Fruit fly (Drosophila melanogaster) whole organism, prepupa: Measurements from ENCODE around the gene Nprl2.

ENCODE experiments used
- CG11294 ChIP-seq: fragments of 200-800 bp; sonication (Bioruptor generic); IDR thresholded peaks from 2 replicates; pipeline ENCODE4 v1.3.6; 2022; ENCODE audit warnings: missing biosample characterization, missing genetic modification characterization
- CG11902 ChIP-seq: fragments of 200-800 bp; sonication (Bioruptor generic); optimal IDR thresholded peaks from 3 replicates; lab custom pipeline; 2016; ENCODE audit warnings: missing biosample characterization, missing genetic modification characterization
- CG15336 ChIP-seq: fragments of 200-800 bp; sonication (Bioruptor generic); IDR thresholded peaks from 2 replicates; pipeline ENCODE4 v1.3.6; 2022; ENCODE audit warnings: missing biosample characterization, missing genetic modification characterization
- CG3032 ChIP-seq: fragments of 200-800 bp; optimal IDR thresholded peaks from 2 replicates; lab custom pipeline; 2019; ENCODE audit warnings: missing biosample characterization, mild to moderate bottlenecking, missing genetic modification characterization, moderate library complexity
- CG32006 ChIP-seq: fragments of 200-800 bp; sonication (Bioruptor generic); optimal IDR thresholded peaks from 3 replicates; lab custom pipeline; 2017; ENCODE audit warnings: missing biosample characterization, mild to moderate bottlenecking, missing genetic modification characterization
- CG34406 ChIP-seq: fragments of 200-800 bp; sonication (Bioruptor generic); optimal IDR thresholded peaks from 3 replicates; lab custom pipeline; 2016; ENCODE audit warnings: missing biosample characterization, missing genetic modification characterization
- CG3919 ChIP-seq: fragments of 200-800 bp; sonication (Bioruptor generic); optimal IDR thresholded peaks from 3 replicates; lab custom pipeline; 2016; ENCODE audit warnings: missing biosample characterization, missing genetic modification characterization
- CG4318 ChIP-seq: fragments of 200-800 bp; sonication (Bioruptor generic); optimal IDR thresholded peaks from 3 replicates; lab custom pipeline; 2017; ENCODE audit warnings: missing biosample characterization, mild to moderate bottlenecking, missing genetic modification characterization
- CG6163 ChIP-seq: fragments of 200-800 bp; sonication (Bioruptor generic); IDR thresholded peaks from 3 replicates; pipeline ENCODE4 v1.3.6; 2022; ENCODE audit warnings: missing biosample characterization, missing genetic modification characterization
- CG6276 ChIP-seq: fragments of 200-800 bp; sonication (Bioruptor generic); optimal IDR thresholded peaks from 2 replicates; lab custom pipeline; 2017; ENCODE audit warnings: missing biosample characterization, mild to moderate bottlenecking, missing genetic modification characterization
- CG6808 ChIP-seq: fragments of 200-800 bp; sonication (Bioruptor generic); optimal IDR thresholded peaks from 3 replicates; lab custom pipeline; 2017; ENCODE audit warnings: missing biosample characterization, missing genetic modification characterization, mild to moderate bottlenecking, moderate library complexity, missing genetic modification reagents
- CG6854 ChIP-seq: fragments of 200-800 bp; sonication (Bioruptor generic); optimal IDR thresholded peaks from 2 replicates; lab custom pipeline; 2017; ENCODE audit warnings: missing biosample characterization, mild to moderate bottlenecking, missing genetic modification characterization
- CG7368 ChIP-seq: fragments of 200-800 bp; sonication (Bioruptor generic); optimal IDR thresholded peaks from 3 replicates; lab custom pipeline; 2016; ENCODE audit warnings: missing biosample characterization, missing genetic modification characterization
- CG8119 ChIP-seq: fragments of 200-800 bp; sonication (Bioruptor generic); IDR thresholded peaks from 3 replicates; pipeline ENCODE4 v1.3.6; 2022; ENCODE audit warnings: missing biosample characterization, missing genetic modification characterization
- CG8319 ChIP-seq: fragments of 200-800 bp; sonication (Bioruptor generic); optimal IDR thresholded peaks from 3 replicates; lab custom pipeline; 2016; ENCODE audit warnings: missing biosample characterization, missing genetic modification characterization
- CG9139 ChIP-seq: fragments of 200-800 bp; sonication (Bioruptor generic); optimal IDR thresholded peaks from 3 replicates; lab custom pipeline; 2017; ENCODE audit warnings: missing biosample characterization, mild to moderate bottlenecking, missing genetic modification characterization
- Eip78C ChIP-seq: fragments of 200-800 bp; sonication (Bioruptor generic); peaks from one replicate; lab custom pipeline; 2016; ENCODE audit warnings: missing biosample characterization, missing genetic modification characterization
- Eip93F ChIP-seq: fragments of 200-800 bp; sonication (Bioruptor generic); optimal IDR thresholded peaks from 2 replicates; lab custom pipeline; 2016; ENCODE audit warnings: missing biosample characterization, mild to moderate bottlenecking, missing genetic modification characterization
- Hr39 ChIP-seq: fragments of 200-800 bp; sonication (Bioruptor generic); optimal IDR thresholded peaks from 2 replicates; lab custom pipeline; 2016; ENCODE audit warnings: missing biosample characterization, missing genetic modification characterization
- Hr4 ChIP-seq: fragments of 200-800 bp; sonication (Bioruptor generic); optimal IDR thresholded peaks from 3 replicates; lab custom pipeline; 2016; ENCODE audit warnings: missing biosample characterization, missing genetic modification characterization
- Lpt ChIP-seq: fragments of 200-800 bp; sonication (Bioruptor generic); optimal IDR thresholded peaks from 3 replicates; lab custom pipeline; 2016; ENCODE audit warnings: missing biosample characterization, missing genetic modification characterization
- OdsH ChIP-seq: fragments of 200-800 bp; sonication (Bioruptor generic); optimal IDR thresholded peaks from 3 replicates; lab custom pipeline; 2016; ENCODE audit warnings: missing biosample characterization, missing genetic modification characterization
- Smox ChIP-seq: fragments of 200-800 bp; sonication (Bioruptor generic); optimal IDR thresholded peaks from 3 replicates; lab custom pipeline; 2016; ENCODE audit warnings: missing biosample characterization, missing genetic modification characterization
- Sox14 ChIP-seq: fragments of 200-800 bp; sonication (Bioruptor generic); optimal IDR thresholded peaks from 3 replicates; lab custom pipeline; 2016; ENCODE audit warnings: missing biosample characterization, missing genetic modification characterization
- Sox15 ChIP-seq: fragments of 200-800 bp; sonication (Bioruptor generic); optimal IDR thresholded peaks from 3 replicates; lab custom pipeline; 2016; ENCODE audit warnings: missing biosample characterization, missing genetic modification characterization
- acj6 ChIP-seq: fragments of 200-800 bp; sonication (Bioruptor generic); optimal IDR thresholded peaks from 3 replicates; lab custom pipeline; 2016; ENCODE audit warnings: missing biosample characterization, missing genetic modification characterization
- dsx ChIP-seq: fragments of 200-800 bp; optimal IDR thresholded peaks from 3 replicates; lab custom pipeline; 2019; ENCODE audit warnings: missing biosample characterization, mild to moderate bottlenecking, missing genetic modification characterization, moderate library complexity; ENCODE audit not compliant: poor library complexity, severe bottlenecking
- eg ChIP-seq: fragments of 200-800 bp; sonication (Bioruptor generic); IDR thresholded peaks from 3 replicates; pipeline ENCODE4 v1.3.6; 2022; ENCODE audit warnings: missing biosample characterization, missing genetic modification characterization
- fkh ChIP-seq: fragments of 200-800 bp; sonication (Bioruptor generic); optimal IDR thresholded peaks from 3 replicates; lab custom pipeline; 2017; ENCODE audit warnings: missing biosample characterization, mild to moderate bottlenecking, missing genetic modification characterization, moderate library complexity
- pdm3 ChIP-seq: fragments of 200-800 bp; sonication (Bioruptor generic); optimal IDR thresholded peaks from 3 replicates; lab custom pipeline; 2016; ENCODE audit warnings: missing biosample characterization, missing genetic modification characterization
- salr ChIP-seq, 2 experiments: fragments of 200-800 bp; sonication (Bioruptor generic); optimal IDR thresholded peaks; 3 replicates each; lab custom pipeline; 2016 to 2018; ENCODE audit warnings: missing biosample characterization in 2 of 2, missing genetic modification characterization in 2 of 2, mild to moderate bottlenecking in 1 of 2
- spab ChIP-seq: fragments of 200-800 bp; sonication (Bioruptor generic); optimal IDR thresholded peaks from 2 replicates; lab custom pipeline; 2017; ENCODE audit warnings: missing biosample characterization, mild to moderate bottlenecking, missing genetic modification characterization, missing genetic modification reagents
- ss ChIP-seq, 2 experiments: fragments of 200-800 bp; sonication (Bioruptor generic); optimal IDR thresholded peaks; 2 replicates in 1 of 2; 3 replicates in 1 of 2; lab custom pipeline; 2017 to 2018; ENCODE audit warnings: mild to moderate bottlenecking in 2 of 2, missing biosample characterization in 2 of 2, missing genetic modification characterization in 2 of 2, moderate library complexity in 1 of 2
- svp ChIP-seq: fragments of 200-800 bp; sonication (Bioruptor generic); peaks from one replicate; lab custom pipeline; 2016; ENCODE audit warnings: missing biosample characterization, missing genetic modification characterization
- vri ChIP-seq: fragments of 200-800 bp; sonication (Bioruptor generic); optimal IDR thresholded peaks from 3 replicates; lab custom pipeline; 2016; ENCODE audit warnings: missing biosample characterization, mild to moderate bottlenecking, missing genetic modification characterization

Nprl2 gene

dm6 chrX:16839033-16839432, 45.1 kb downstream of the Nprl2 start:
- TF ChIP-seq CG11294 (GFP tag; lab: Robert Waterston, UW) (no peak), acj6 (no peak), vri (GFP tag; lab: Kevin White, UChicago) (no peak), spab (no peak), CG6163 (GFP tag; lab: Robert Waterston, UW) (0 out of 3 replicates have a peak, but pooled peaks have one; percentile 13), CG6276 (GFP tag; lab: Kevin White, UChicago) (peak; percentile 7), eg (GFP tag; lab: Robert Waterston, UW) (peak; percentile 45; the same call in 1 of the 3 replicates), Sox14 (GFP tag; lab: Kevin White, UChicago) (no peak), CG32006 (GFP tag; lab: Kevin White, UChicago) (no peak), CG8319 (GFP tag; lab: Kevin White, UChicago) (no peak), CG34406 (GFP tag; lab: Kevin White, UChicago) (no peak), Sox15 (no peak), Smox (GFP tag; lab: Kevin White, UChicago) (no peak), Eip78C (peak; percentile 11), CG8119 (GFP tag; lab: Robert Waterston, UW) (0 out of 3 replicates have a peak, but pooled peaks have one; percentile 17), CG4318 (GFP tag; lab: Kevin White, UChicago) (no peak)

- TF ChIP-seq CG15336 (GFP tag; lab: Robert Waterston, UW): no peak
- no peak for TF ChIP-seq Hr4
- TF ChIP-seq CG6854 (GFP tag; lab: Kevin White, UChicago): no peak
- TF ChIP-seq pdm3: no peak
- TF ChIP-seq ss (GFP tag; optimal IDR thresholded peaks at IDR 0.05; lab: Kevin White, UChicago): no peak
- TF ChIP-seq CG4318 (GFP tag; lab: Kevin White, UChicago): no peak
- no peak for TF ChIP-seq Hr39 (GFP tag; lab: Kevin White, UChicago)
- TF ChIP-seq salr (GFP tag; optimal IDR thresholded peaks at IDR 0.05; lab: Kevin White, UChicago): no peak
- TF ChIP-seq CG11902 (GFP tag; lab: Kevin White, UChicago): no peak
- peak; percentile 31 for TF ChIP-seq fkh (GFP tag; lab: Kevin White, UChicago)
- no peak for TF ChIP-seq CG9139
- TF ChIP-seq Eip93F (GFP tag; lab: Kevin White, UChicago): peak; percentile 11
Measured at dm6 chrX:16837588-16838178, 46.5 kb downstream of the Nprl2 start.

- no peak for TF ChIP-seq CG7368 (GFP tag; lab: Kevin White, UChicago)
- TF ChIP-seq eg (GFP tag; lab: Robert Waterston, UW): no peak
- peak; percentile 28 for TF ChIP-seq Eip78C
- TF ChIP-seq svp (GFP tag; lab: Kevin White, UChicago): peak; percentile 69
- peak; percentile 48 for TF ChIP-seq vri (GFP tag; lab: Kevin White, UChicago)
Measured at dm6 chrX:16836805-16837333, 47.3 kb downstream of the Nprl2 start.

dm6 chrX:16836091-16836799, 47.9 kb downstream of the Nprl2 start:
- TF ChIP-seq eg (GFP tag; lab: Robert Waterston, UW) (0 out of 3 replicates have a peak, but pooled peaks have one; percentile 19), CG15336 (GFP tag; lab: Robert Waterston, UW) (no peak), Eip78C (no peak), CG4318 (GFP tag; lab: Kevin White, UChicago) (no peak), Lpt (GFP tag; lab: Kevin White, UChicago) (no peak), dsx (GFP tag; lab: Kevin White, UChicago) (peak; percentile 58), OdsH (GFP tag; lab: Kevin White, UChicago) (no peak), CG34406 (GFP tag; lab: Kevin White, UChicago) (no peak), svp (GFP tag; lab: Kevin White, UChicago) (peak; percentile 82), Hr39 (GFP tag; lab: Kevin White, UChicago) (no peak), CG3919 (GFP tag; lab: Kevin White, UChicago) (no peak), fkh (GFP tag; lab: Kevin White, UChicago) (peak; percentile 1), CG3032 (tag; lab: Kevin White, UChicago) (no peak), ss (GFP tag; optimal IDR thresholded peaks at IDR 0.05; lab: Kevin White, UChicago) (peak in 1 of 2 experiments; percentile 23), CG6163 (GFP tag; lab: Robert Waterston, UW) (0 out of 3 replicates have a peak, but pooled peaks have one; percentile 30), CG6808 (GFP tag; lab: Kevin White, UChicago) (no peak)
